Fruit fly (Drosophila melanogaster): ENCODE data around the gene CG11504.
A peak's percentile ranks its signal among the peaks of the same experiment; 100 is the strongest.

The CG11504 gene

DNA sequence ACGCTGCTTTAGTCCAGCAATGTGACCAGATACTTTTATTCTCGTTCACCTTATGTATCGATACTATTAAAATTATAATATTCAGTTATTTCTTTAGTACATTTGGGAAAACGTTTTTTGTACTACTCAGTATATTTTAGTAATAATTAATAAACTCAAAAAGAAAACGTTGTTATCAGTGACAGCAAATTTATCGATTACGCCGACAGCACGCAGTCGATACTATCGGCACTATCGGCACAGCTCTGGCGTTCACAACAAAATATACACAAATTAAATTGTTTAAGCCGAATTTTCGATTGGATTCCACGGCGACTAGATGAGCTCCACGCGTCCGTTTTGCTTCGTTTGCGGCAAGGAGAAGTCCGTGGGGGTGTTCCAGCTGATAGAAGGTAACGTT, 41.8 kb downstream of the CG11504 start, which contains the start of the genes janA, Sry-alpha and Sry-beta (continued):
- TF ChIP-seq Nf-YB (GFP tag; optimal IDR thresholded peaks at IDR 0.05) (no peak), Ravus (GFP tag; IDR thresholded peaks at IDR 0.05) (no peak), Bteb2 (GFP tag; optimal IDR thresholded peaks at IDR 0.05) (no peak), CG1647 (GFP tag; optimal IDR thresholded peaks at IDR 0.05) (no peak), Abd-B (GFP tag; optimal IDR thresholded peaks at IDR 0.05) (no peak), knrl (GFP tag; IDR thresholded peaks at IDR 0.05; ENCODE audit: partially characterized antibody) (peak; percentile 99), Ada2b (GFP tag; IDR thresholded peaks at IDR 0.05) (no peak), scrt (GFP tag; optimal IDR thresholded peaks at IDR 0.05) (no peak), CG15011 (GFP tag; optimal IDR thresholded peaks at IDR 0.05) (no peak), dmrt11E (tag; optimal IDR thresholded peaks at IDR 0.05) (no peak), CG31365 (tag; optimal IDR thresholded peaks at IDR 0.05) (no peak), CG13894 (tag; optimal IDR thresholded peaks at IDR 0.05) (no peak), yki (optimal IDR thresholded peaks at IDR 0.05) (no peak), Pdp1 (GFP tag; optimal IDR thresholded peaks at IDR 0.05) (no peak), CG8478 (optimal IDR thresholded peaks at IDR 0.05) (no peak), schlank (tag; optimal IDR thresholded peaks at IDR 0.05) (no peak), pzg (GFP tag; optimal IDR thresholded peaks at IDR 0.05) (peak; percentile 77), CG6683 (GFP tag; optimal IDR thresholded peaks at IDR 0.05) (no peak), gt (GFP tag; IDR thresholded peaks at IDR 0.05) (no peak), CG18764 (GFP tag; optimal IDR thresholded peaks at IDR 0.05) (no peak), CG10462 (GFP tag; optimal IDR thresholded peaks at IDR 0.05) (no peak), disco-r (GFP tag; optimal IDR thresholded peaks at IDR 0.05) (no peak), hbn (GFP tag; IDR thresholded peaks at IDR 0.05; ENCODE audit: partially characterized antibody) (peak; percentile 99), Doc3 (GFP tag; IDR thresholded peaks at IDR 0.05; ENCODE audit: partially characterized antibody) (peak; percentile 100), br (optimal IDR thresholded peaks at IDR 0.05) (no peak), CG3407 (GFP tag; optimal IDR thresholded peaks at IDR 0.05) (no peak), corto (GFP tag; optimal IDR thresholded peaks at IDR 0.05) (no peak), CG12659 (GFP tag; optimal IDR thresholded peaks at IDR 0.05) (peak; percentile 83), CG6854 (GFP tag; optimal IDR thresholded peaks at IDR 0.05) (no peak), Trl (optimal IDR thresholded peaks at IDR 0.05) (no peak), Trl (GFP tag; optimal IDR thresholded peaks at IDR 0.05) (no peak), CG8089 (GFP tag; optimal IDR thresholded peaks at IDR 0.05) (no peak), CG11723 (GFP tag; optimal IDR thresholded peaks at IDR 0.05) (no peak), CG17912 (GFP tag; optimal IDR thresholded peaks at IDR 0.05) (no peak), CG42726 (GFP tag; IDR thresholded peaks at IDR 0.05; ENCODE audit: partially characterized antibody) (peak; percentile 97), CG3838 (GFP tag; optimal IDR thresholded peaks at IDR 0.05) (no peak), CG7357 (GFP tag; IDR thresholded peaks at IDR 0.05) (no peak), Nf-YC (tag; optimal IDR thresholded peaks at IDR 0.05) (peak; percentile 17), twi (tag; optimal IDR thresholded peaks at IDR 0.05) (no peak), sens (GFP tag) (no peak), Atf6 (GFP tag; IDR thresholded peaks at IDR 0.05) (no peak), ci (GFP tag; IDR thresholded peaks at IDR 0.05) (no peak), toy (GFP tag; IDR thresholded peaks at IDR 0.05) (no peak), Jarid2 (GFP tag; optimal IDR thresholded peaks at IDR 0.05) (no peak), CG32532 (GFP tag; IDR thresholded peaks at IDR 0.05) (no peak; the same call in 1 of the 2 replicates), nom (GFP tag; optimal IDR thresholded peaks at IDR 0.05) (no peak), da (GFP tag; optimal IDR thresholded peaks at IDR 0.05) (no peak), CG15514 (GFP tag; optimal IDR thresholded peaks at IDR 0.05) (peak; percentile 94), croc (GFP tag; conservative IDR thresholded peaks at IDR 0.05) (no peak), CG8765 (GFP tag; IDR thresholded peaks at IDR 0.05) (no peak), NfI (GFP tag; optimal IDR thresholded peaks at IDR 0.05) (no peak), lbe (GFP tag; optimal IDR thresholded peaks at IDR 0.05) (no peak), sisA (GFP tag; IDR thresholded peaks at IDR 0.05) (no peak)
